Fruit fly (Drosophila melanogaster): Measurements from ENCODE around the gene CG34116.
"Not testable (repeated sequence)": the region's sequence is repeated elsewhere in the genome, so short reads cannot be mapped to it uniquely, and the experiment has no call there.

Gene CG34116

dm6 chr3L:19790929-19791687, 14.7 kb downstream of the CG34116 start (continued):
- TF ChIP-seq ss (GFP tag; optimal IDR thresholded peaks at IDR 0.05) (peak; percentile 49 to 62), spab (GFP tag; optimal IDR thresholded peaks at IDR 0.05) (peak; percentile 56), fd85E (GFP tag; optimal IDR thresholded peaks at IDR 0.05) (no peak), svp (GFP tag) (peak; percentile 91), CG6808 (GFP tag; optimal IDR thresholded peaks at IDR 0.05) (peak; percentile 43), topi (GFP tag; optimal IDR thresholded peaks at IDR 0.05) (peak; percentile 77), CG6854 (GFP tag; optimal IDR thresholded peaks at IDR 0.05) (peak; percentile 4), CG4318 (GFP tag; optimal IDR thresholded peaks at IDR 0.05) (peak; percentile 62), CG6276 (GFP tag; optimal IDR thresholded peaks at IDR 0.05) (peak; percentile 39)

dm6 chr3L:19790564-19790928, 15.3 kb downstream of the CG34116 start:
- no peak for TF ChIP-seq CG16779 (tag; optimal IDR thresholded peaks at IDR 0.05)
- TF ChIP-seq Blimp-1 (GFP tag; optimal IDR thresholded peaks at IDR 0.05): no peak
- TF ChIP-seq CG32006 (GFP tag; optimal IDR thresholded peaks at IDR 0.05): no peak
- no peak for TF ChIP-seq spab (GFP tag; optimal IDR thresholded peaks at IDR 0.05)
- TF ChIP-seq ss (GFP tag; optimal IDR thresholded peaks at IDR 0.05): no peak
- TF ChIP-seq CG15336 (GFP tag; IDR thresholded peaks at IDR 0.05): no peak
- no peak for TF ChIP-seq CG31627 (GFP tag; optimal IDR thresholded peaks at IDR 0.05)
- TF ChIP-seq topi (GFP tag; optimal IDR thresholded peaks at IDR 0.05): no peak

dm6 chr3L:19787632-19788031, 18.2 kb downstream of the CG34116 start:
- TF ChIP-seq fkh (GFP tag; optimal IDR thresholded peaks at IDR 0.05) (peak; percentile 40), CG1621 (tag; optimal IDR thresholded peaks at IDR 0.05) (no peak), vri (GFP tag; optimal IDR thresholded peaks at IDR 0.05) (peak; percentile 4), CG6854 (GFP tag; optimal IDR thresholded peaks at IDR 0.05) (no peak), Lpt (GFP tag; optimal IDR thresholded peaks at IDR 0.05) (no peak), CG8632 (GFP tag; optimal IDR thresholded peaks at IDR 0.05) (no peak), cyc (GFP tag; optimal IDR thresholded peaks at IDR 0.05) (no peak)

- peak; percentile 49 for TF ChIP-seq fkh (GFP tag; optimal IDR thresholded peaks at IDR 0.05)
- TF ChIP-seq Smox (GFP tag; optimal IDR thresholded peaks at IDR 0.05): no peak
- TF ChIP-seq topi (GFP tag; optimal IDR thresholded peaks at IDR 0.05): no peak
Observed at dm6 chr3L:19778530-19778929, 27.3 kb downstream of the CG34116 start.

dm6 chr3L:19777279-19777960, 28.4 kb downstream of the CG34116 start:
- peak; percentile 35 for TF ChIP-seq fkh (GFP tag; optimal IDR thresholded peaks at IDR 0.05)
- TF ChIP-seq CG9139 (GFP tag; optimal IDR thresholded peaks at IDR 0.05): no peak
- TF ChIP-seq dac (GFP tag; optimal IDR thresholded peaks at IDR 0.05): no peak
- TF ChIP-seq Smox (GFP tag; optimal IDR thresholded peaks at IDR 0.05): no peak
- no peak for TF ChIP-seq CG8319 (GFP tag; optimal IDR thresholded peaks at IDR 0.05)
- TF ChIP-seq cyc (GFP tag; optimal IDR thresholded peaks at IDR 0.05): no peak
- peak; percentile 38 for TF ChIP-seq vri (GFP tag; optimal IDR thresholded peaks at IDR 0.05)
- no peak for TF ChIP-seq acj6 (GFP tag; optimal IDR thresholded peaks at IDR 0.05)
- TF ChIP-seq svp (GFP tag): peak; percentile 84
- TF ChIP-seq ss (GFP tag; optimal IDR thresholded peaks at IDR 0.05): no peak
- no peak for TF ChIP-seq Lpt (GFP tag; optimal IDR thresholded peaks at IDR 0.05)

- not testable (repeated sequence) for TF ChIP-seq CG8319, Smox, lz (GFP tag; optimal IDR thresholded peaks at IDR 0.05)
Observed at dm6 chr3L:19760109-19760508, 45.7 kb downstream of the CG34116 start, which contains the start of gene Vtld. Gene Vtld (plus strand): TSS chr3L:19760409.
